Worm (Caenorhabditis elegans) whole organism, L4 larva: ENCODE data around the gene CD4.8.

Source experiments
- F26F4.8 ChIP-seq: fragments of 200-800 bp; sonication (Bioruptor generic); conservative IDR thresholded peaks from 2 replicates; pipeline ENCODE4 v1.3.6; 2022; ENCODE audit warnings: missing genetic modification characterization, missing compliant biosample characterization
- ama-1 ChIP-seq: fragments of 150-350 bp; optimal IDR thresholded peaks from 2 replicates; lab custom pipeline; 2014; ENCODE audit warnings: inconsistent platforms, mixed read lengths
- dmd-8 ChIP-seq: fragments of 200-800 bp; sonication (Bioruptor generic); IDR thresholded peaks from 2 replicates; pipeline ENCODE4 v1.3.6; 2022; ENCODE audit warnings: missing genetic modification characterization, missing compliant biosample characterization
- lsy-2 ChIP-seq, 2 experiments: fragments of 150-350 bp in 1 of 2; sonication (generic microtip) in 1 of 2; optimal IDR thresholded peaks; 2 replicates each; lab custom pipeline; 2014 to 2017; ENCODE audit warnings: missing biosample characterization in 2 of 2, missing genetic modification characterization in 2 of 2
- nhr-237 ChIP-seq: sonication (generic microtip); optimal IDR thresholded peaks from 2 replicates; lab custom pipeline; 2017; ENCODE audit warnings: missing biosample characterization, missing genetic modification characterization
- nhr-28 ChIP-seq: fragments of 150-350 bp; optimal IDR thresholded peaks from 2 replicates; lab custom pipeline; 2014; ENCODE audit warnings: missing biosample characterization, missing genetic modification characterization
- unc-39 ChIP-seq: sonication (generic microtip); optimal IDR thresholded peaks from 2 replicates; lab custom pipeline; 2017; ENCODE audit warnings: missing biosample characterization, missing genetic modification characterization
- zag-1 ChIP-seq: fragments of 150-350 bp; optimal IDR thresholded peaks from 2 replicates; lab custom pipeline; 2014; ENCODE audit warnings: missing biosample characterization, missing genetic modification characterization

ce11 chrV:5558590-5558989, 42.6 kb downstream of the CD4.8 start, which contains the start of gene glb-5:
- no peak for TF ChIP-seq nhr-237 (tag; lab: Kevin White, UChicago)
- no peak for TF ChIP-seq zag-1 (tag; lab: Kevin White, UChicago)
- TF ChIP-seq nhr-28, result no peak
- TF ChIP-seq ama-1 (lab: Kevin White, UChicago), result no peak
- no peak for TF ChIP-seq F26F4.8 (GFP tag; lab: Robert Waterston, UW)
- no peak for TF ChIP-seq unc-39 (tag; lab: Kevin White, UChicago)
- TF ChIP-seq lsy-2 (tag; optimal IDR thresholded peaks at IDR 0.05; lab: Kevin White, UChicago), result no peak
- TF ChIP-seq dmd-8, result no peak
